Fruit fly (Drosophila melanogaster) whole organism, embryonic: ENCODE data around the gene UbcE2H.

ENCODE experiments used
- B-H2 ChIP-seq: fragments of 200-800 bp; sonication (Bioruptor generic); optimal IDR thresholded peaks from 2 replicates; lab custom pipeline; 2018; ENCODE audit warnings: missing biosample characterization, mild to moderate bottlenecking, missing genetic modification characterization
- CG10147 ChIP-seq: fragments of 200-800 bp; sonication (Bioruptor generic); optimal IDR thresholded peaks from 2 replicates; lab custom pipeline; 2019; ENCODE audit warnings: missing biosample characterization, mild to moderate bottlenecking, missing genetic modification characterization, moderate library complexity
- CG10366 ChIP-seq: fragments of 200-800 bp; sonication (Bioruptor generic); IDR thresholded peaks from 2 replicates; pipeline ENCODE4 v1.3.6; 2022; ENCODE audit warnings: missing biosample characterization, missing genetic modification characterization
- CG12236 ChIP-seq: fragments of 200-800 bp; sonication (Bioruptor generic); optimal IDR thresholded peaks from 2 replicates; lab custom pipeline; 2016; ENCODE audit warnings: missing biosample characterization, missing genetic modification characterization
- CG13424 ChIP-seq: fragments of 200-800 bp; sonication (Bioruptor generic); optimal IDR thresholded peaks from 2 replicates; lab custom pipeline; 2019; ENCODE audit warnings: missing biosample characterization, mild to moderate bottlenecking, missing genetic modification characterization, moderate library complexity
- CG13894 ChIP-seq: fragments of 200-800 bp; sonication (Bioruptor generic); optimal IDR thresholded peaks from 3 replicates; lab custom pipeline; 2018; ENCODE audit warnings: missing biosample characterization, mild to moderate bottlenecking, missing genetic modification characterization, moderate library complexity
- CG15011 ChIP-seq: fragments of 200-800 bp; sonication (Bioruptor generic); optimal IDR thresholded peaks from 3 replicates; lab custom pipeline; 2018; ENCODE audit warnings: missing biosample characterization, mild to moderate bottlenecking, missing genetic modification characterization
- CG15601 ChIP-seq: fragments of 200-800 bp; sonication (Bioruptor generic); optimal IDR thresholded peaks from 3 replicates; lab custom pipeline; 2019; ENCODE audit warnings: missing biosample characterization, mild to moderate bottlenecking, missing genetic modification characterization, moderate library complexity
- CG1602 ChIP-seq: fragments of 200-800 bp; sonication (Bioruptor generic); optimal IDR thresholded peaks from 3 replicates; lab custom pipeline; 2016; ENCODE audit warnings: missing biosample characterization, missing genetic modification characterization
- CG17568 ChIP-seq: fragments of 200-800 bp; sonication (Bioruptor generic); optimal IDR thresholded peaks from 2 replicates; lab custom pipeline; 2018; ENCODE audit warnings: missing biosample characterization, mild to moderate bottlenecking, missing genetic modification characterization, moderate library complexity
- CG17612 ChIP-seq: fragments of 200-800 bp; sonication (Bioruptor generic); IDR thresholded peaks from 2 replicates; pipeline ENCODE4 v1.3.6; 2022; ENCODE audit warnings: missing biosample characterization, missing genetic modification characterization
- CG31388 ChIP-seq: fragments of 200-800 bp; sonication (Bioruptor generic); optimal IDR thresholded peaks from 2 replicates; lab custom pipeline; 2016; ENCODE audit warnings: missing biosample characterization, missing genetic modification characterization
- CG33213 ChIP-seq: fragments of 200-800 bp; sonication (Bioruptor generic); optimal IDR thresholded peaks from 3 replicates; lab custom pipeline; 2016; ENCODE audit warnings: missing biosample characterization, missing genetic modification characterization
- CG34422 ChIP-seq: fragments of 200-800 bp; sonication (Bioruptor generic); IDR thresholded peaks from 3 replicates; pipeline ENCODE4 v1.3.6; 2022; ENCODE audit warnings: missing biosample characterization, missing genetic modification characterization
- CG3847 ChIP-seq: fragments of 200-800 bp; sonication (Bioruptor generic); IDR thresholded peaks from 2 replicates; pipeline ENCODE4 v1.3.6; 2022; ENCODE audit warnings: missing biosample characterization, missing genetic modification characterization
- CG3995 ChIP-seq: fragments of 200-800 bp; sonication (Bioruptor generic); optimal IDR thresholded peaks from 3 replicates; lab custom pipeline; 2016; ENCODE audit warnings: missing biosample characterization, missing genetic modification characterization
- CG4328 ChIP-seq: fragments of 200-800 bp; sonication (Bioruptor generic); optimal IDR thresholded peaks from 3 replicates; lab custom pipeline; 2017; ENCODE audit warnings: missing biosample characterization, missing genetic modification reagents, missing genetic modification characterization
- CG6175 ChIP-seq: fragments of 200-800 bp; sonication (Bioruptor generic); IDR thresholded peaks from 3 replicates; pipeline ENCODE4 v1.3.6; 2022; ENCODE audit warnings: missing biosample characterization, missing genetic modification characterization
- CG6654 ChIP-seq: fragments of 200-800 bp; sonication (Bioruptor generic); optimal IDR thresholded peaks from 2 replicates; lab custom pipeline; 2017; ENCODE audit warnings: missing biosample characterization, mild to moderate bottlenecking, missing genetic modification characterization
- CG7372 ChIP-seq: fragments of 200-800 bp; sonication (Bioruptor generic); IDR thresholded peaks from 2 replicates; pipeline ENCODE4 v1.3.6; 2022; ENCODE audit warnings: missing biosample characterization, missing genetic modification characterization
- CG7786 ChIP-seq: fragments of 200-800 bp; sonication (Bioruptor generic); optimal IDR thresholded peaks from 2 replicates; lab custom pipeline; 2016; ENCODE audit warnings: missing biosample characterization, missing genetic modification characterization
- CG8765 ChIP-seq: fragments of 200-800 bp; sonication (Bioruptor generic); IDR thresholded peaks from 2 replicates; pipeline ENCODE4 v1.3.6; 2022; ENCODE audit warnings: missing biosample characterization, missing genetic modification characterization
- CTCF ChIP-seq: fragments of 200-800 bp; sonication (Bioruptor generic); optimal IDR thresholded peaks from 2 replicates; lab custom pipeline; 2017; ENCODE audit warnings: missing biosample characterization, mild to moderate bottlenecking, missing genetic modification characterization, moderate library complexity
- Dll ChIP-seq: fragments of 200-800 bp; sonication (Bioruptor generic); IDR thresholded peaks from 4 replicates; pipeline ENCODE4 v1.3.6; 2022; ENCODE audit warnings: missing biosample characterization, missing genetic modification characterization; ENCODE audit not compliant: partially characterized antibody
- Fer1 ChIP-seq: fragments of 200-800 bp; sonication (Bioruptor generic); optimal IDR thresholded peaks from 2 replicates; lab custom pipeline; 2017; ENCODE audit warnings: missing biosample characterization, mild to moderate bottlenecking, missing genetic modification characterization
- HmgD ChIP-seq: fragments of 200-800 bp; sonication (Bioruptor generic); optimal IDR thresholded peaks from 3 replicates; lab custom pipeline; 2016; ENCODE audit warnings: missing biosample characterization, missing genetic modification characterization
- Hr39 ChIP-seq: fragments of >200 bp; optimal IDR thresholded peaks from 2 replicates; lab custom pipeline; 2017
- Optix ChIP-seq: fragments of 200-800 bp; sonication (Bioruptor generic); IDR thresholded peaks from 3 replicates; pipeline ENCODE4 v1.3.6; 2022; ENCODE audit warnings: missing biosample characterization, missing genetic modification characterization
- Six4 ChIP-seq: fragments of 200-800 bp; sonication (Bioruptor generic); optimal IDR thresholded peaks from 2 replicates; lab custom pipeline; 2016; ENCODE audit warnings: missing biosample characterization, missing genetic modification characterization
- Sry-δ ChIP-seq: fragments of 200-800 bp; sonication (Bioruptor generic); optimal IDR thresholded peaks from 2 replicates; lab custom pipeline; 2016; ENCODE audit warnings: missing biosample characterization, missing genetic modification characterization
- Trl ChIP-seq, 3 experiments: fragments of >200 bp in 2 of 3; fragments of 200-800 bp in 1 of 3; sonication (Bioruptor generic) in 1 of 3; optimal IDR thresholded peaks; 2 replicates in 1 of 3; 3 replicates in 2 of 3; lab custom pipeline; 2016 to 2017; ENCODE audit warnings: missing biosample characterization in 1 of 3, missing genetic modification characterization in 1 of 3
- cas ChIP-seq: fragments of 200-800 bp; sonication (Bioruptor generic); IDR thresholded peaks from 2 replicates; pipeline ENCODE4 v1.3.6; 2022; ENCODE audit warnings: missing biosample characterization, missing genetic modification characterization
- dpn ChIP-seq, 2 experiments: fragments of 200-800 bp; sonication (Bioruptor generic); optimal IDR thresholded peaks; 3 replicates each; lab custom pipeline; 2016; ENCODE audit warnings: missing biosample characterization in 2 of 2, missing genetic modification characterization in 2 of 2
- emc ChIP-seq: fragments of 200-800 bp; sonication (Bioruptor generic); optimal IDR thresholded peaks from 2 replicates; lab custom pipeline; 2016; ENCODE audit warnings: missing biosample characterization, missing genetic modification characterization
- eyg ChIP-seq: fragments of 200-800 bp; sonication (Bioruptor generic); optimal IDR thresholded peaks from 3 replicates; lab custom pipeline; 2016; ENCODE audit warnings: missing biosample characterization, missing genetic modification characterization
- grn ChIP-seq: fragments of 200-800 bp; sonication (Bioruptor generic); optimal IDR thresholded peaks from 3 replicates; lab custom pipeline; 2017; ENCODE audit warnings: missing biosample characterization, missing genetic modification characterization
- gsb ChIP-seq: fragments of 200-800 bp; sonication (Bioruptor generic); IDR thresholded peaks from 2 replicates; pipeline ENCODE4 v1.3.6; 2022; ENCODE audit warnings: missing biosample characterization, missing genetic modification characterization
- gt ChIP-seq: fragments of 200-800 bp; sonication (Bioruptor generic); IDR thresholded peaks from 2 replicates; pipeline ENCODE4 v1.3.6; 2022; ENCODE audit warnings: missing biosample characterization, missing genetic modification characterization
- knrl ChIP-seq: fragments of 200-800 bp; sonication (Bioruptor generic); IDR thresholded peaks from 3 replicates; pipeline ENCODE4 v1.3.6; 2022; ENCODE audit warnings: missing biosample characterization, missing genetic modification characterization; ENCODE audit not compliant: partially characterized antibody
- lbe ChIP-seq: fragments of 200-800 bp; sonication (Bioruptor generic); optimal IDR thresholded peaks from 2 replicates; lab custom pipeline; 2016; ENCODE audit warnings: missing biosample characterization, mild to moderate bottlenecking, missing genetic modification characterization
- lola ChIP-seq, 3 experiments: fragments of >200 bp in 2 of 3; fragments of 200-800 bp in 1 of 3; sonication (Bioruptor generic) in 1 of 3; optimal IDR thresholded peaks; 2 replicates each; lab custom pipeline; 2017 to 2019; ENCODE audit warnings: missing biosample characterization in 3 of 3, missing genetic modification characterization in 3 of 3, mild to moderate bottlenecking in 1 of 3, moderate library complexity in 1 of 3
- nerfin-2 ChIP-seq: fragments of 200-800 bp; sonication (Bioruptor generic); IDR thresholded peaks from 2 replicates; pipeline ENCODE4 v1.3.6; 2022; ENCODE audit warnings: missing biosample characterization, missing genetic modification characterization; ENCODE audit not compliant: partially characterized antibody
- pnt ChIP-seq: fragments of 200-800 bp; sonication (Bioruptor generic); optimal IDR thresholded peaks from 3 replicates; lab custom pipeline; 2016; ENCODE audit warnings: missing biosample characterization, missing genetic modification characterization
- psq ChIP-seq: fragments of 200-800 bp; sonication (Bioruptor generic); optimal IDR thresholded peaks from 2 replicates; lab custom pipeline; 2017; ENCODE audit warnings: missing biosample characterization, missing genetic modification characterization
- pzg ChIP-seq: fragments of 200-800 bp; sonication (Bioruptor generic); optimal IDR thresholded peaks from 3 replicates; lab custom pipeline; 2018; ENCODE audit warnings: missing biosample characterization, mild to moderate bottlenecking, missing genetic modification characterization, moderate library complexity
- run ChIP-seq: fragments of 200-800 bp; sonication (Bioruptor generic); optimal IDR thresholded peaks from 3 replicates; lab custom pipeline; 2018; ENCODE audit warnings: missing biosample characterization, mild to moderate bottlenecking, missing genetic modification characterization
- sens ChIP-seq: fragments of 200-800 bp; sonication (Bioruptor generic); peaks from one replicate; lab custom pipeline; 2016; ENCODE audit warnings: missing biosample characterization, missing genetic modification characterization
- so ChIP-seq: fragments of 200-800 bp; sonication (Bioruptor generic); IDR thresholded peaks from 3 replicates; pipeline ENCODE4 v1.3.6; 2022; ENCODE audit warnings: missing biosample characterization, missing genetic modification characterization
- sob ChIP-seq: fragments of 200-800 bp; sonication (Bioruptor generic); IDR thresholded peaks from 2 replicates; pipeline ENCODE4 v1.3.6; 2022; ENCODE audit warnings: missing biosample characterization, missing genetic modification characterization
- tll ChIP-seq, 2 experiments: fragments of 200-800 bp in 1 of 2; fragments of >200 bp in 1 of 2; sonication (Bioruptor generic) in 1 of 2; optimal IDR thresholded peaks; 2 replicates each; lab custom pipeline; 2017 to 2019; ENCODE audit warnings: missing biosample characterization in 2 of 2, missing genetic modification characterization in 2 of 2, mild to moderate bottlenecking in 1 of 2, moderate library complexity in 1 of 2
- toy ChIP-seq: fragments of 200-800 bp; sonication (Bioruptor generic); IDR thresholded peaks from 2 replicates; pipeline ENCODE4 v1.3.6; 2022; ENCODE audit warnings: missing biosample characterization, missing genetic modification characterization

Gene UbcE2H

DNA sequence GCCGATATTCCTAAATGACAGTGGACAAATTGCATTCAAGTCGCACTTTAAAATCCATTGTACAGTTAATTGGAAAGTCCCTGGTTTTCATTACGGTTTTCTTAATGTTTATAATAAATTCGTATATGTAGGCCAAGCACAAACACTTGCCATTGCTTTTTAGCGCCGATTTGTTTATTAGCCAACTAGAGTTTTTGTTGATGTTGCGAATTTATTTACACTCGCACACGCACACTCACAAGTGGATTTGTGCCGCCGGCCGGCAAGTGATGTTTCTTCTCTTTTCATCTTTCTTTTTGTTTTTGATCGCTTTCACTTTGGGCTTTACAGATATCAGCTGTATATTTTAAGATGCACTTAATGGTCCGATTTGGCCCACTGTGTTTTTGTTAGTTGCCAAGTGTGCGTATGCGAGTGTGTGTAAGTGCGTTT is 36.5 kb downstream of the UbcE2H start (continued):
- peak; percentile 70 for TF ChIP-seq CG15011 (GFP tag; lab: Kevin White, UChicago)
- TF ChIP-seq B-H2 (GFP tag; lab: Kevin White, UChicago): no peak
- peak; percentile 64 for TF ChIP-seq Fer1 (GFP tag; lab: Kevin White, UChicago)
- peak; percentile 70 for TF ChIP-seq CG7786 (GFP tag; lab: Kevin White, UChicago)
- 0 out of 2 replicates have a peak, but pooled peaks have one; percentile 38 for TF ChIP-seq gsb (GFP tag; lab: Robert Waterston, UW)
- TF ChIP-seq Six4: peak; percentile 59
- 0 out of 2 replicates have a peak, but pooled peaks have one; percentile 35 for TF ChIP-seq cas (GFP tag; lab: Robert Waterston, UW)
- TF ChIP-seq so (GFP tag; lab: Robert Waterston, UW): peak; percentile 13; the same call in 1 of the 3 replicates
- TF ChIP-seq CTCF: no peak
- TF ChIP-seq sens: peak; percentile 93
- peak; percentile 77 for TF ChIP-seq CG6654 (GFP tag; lab: Kevin White, UChicago)
- TF ChIP-seq CG6175 (GFP tag; lab: Robert Waterston, UW): 0 out of 3 replicates have a peak, but pooled peaks have one; percentile 41
- peak; percentile 65 for TF ChIP-seq CG12236
- no peak for TF ChIP-seq toy
- TF ChIP-seq nerfin-2: no peak
- TF ChIP-seq CG3995 (GFP tag; lab: Kevin White, UChicago): peak; percentile 9
- peak; percentile 63 to 88 for TF ChIP-seq dpn (GFP tag; optimal IDR thresholded peaks at IDR 0.05; lab: Kevin White, UChicago)
- peak; percentile 37 for TF ChIP-seq CG17568 (GFP tag; lab: Kevin White, UChicago)
- no peak for TF ChIP-seq pzg (GFP tag; lab: Kevin White, UChicago)
- peak; percentile 22; the same call in 1 of the 2 replicates for TF ChIP-seq CG10366 (GFP tag; lab: Robert Waterston, UW)
- TF ChIP-seq CG34422 (GFP tag; lab: Robert Waterston, UW): peak; percentile 61; the same call in 2 of the 3 replicates
- no peak for TF ChIP-seq Hr39
- TF ChIP-seq CG31388: no peak
- peak; percentile 59 for TF ChIP-seq HmgD (GFP tag; lab: Kevin White, UChicago)
- no peak for TF ChIP-seq Trl (optimal IDR thresholded peaks at IDR 0.05; lab: Kevin White, UChicago)
- peak; percentile 70 for TF ChIP-seq Trl (GFP tag; optimal IDR thresholded peaks at IDR 0.05; lab: Kevin White, UChicago)
- TF ChIP-seq Sry-δ (GFP tag; lab: Kevin White, UChicago): no peak
- TF ChIP-seq tll (GFP tag; optimal IDR thresholded peaks at IDR 0.05; lab: Kevin White, UChicago): no peak
- no peak for TF ChIP-seq lbe (GFP tag; lab: Kevin White, UChicago)
- TF ChIP-seq gt (GFP tag; lab: Robert Waterston, UW): no peak
- TF ChIP-seq CG13894 (tag; lab: Kevin White, UChicago): peak; percentile 4
- peak; percentile 76 for TF ChIP-seq CG4328 (GFP tag; lab: Kevin White, UChicago)
- TF ChIP-seq Optix (GFP tag; lab: Robert Waterston, UW): peak; percentile 31; the same call in 1 of the 3 replicates
- TF ChIP-seq CG15601 (tag; lab: Kevin White, UChicago): peak; percentile 43
- no peak for TF ChIP-seq Dll (GFP tag; lab: Robert Waterston, UW)
- peak; percentile 53 for TF ChIP-seq sob
- peak; percentile 25; the same call in 1 of the 2 replicates for TF ChIP-seq CG3847 (GFP tag; lab: Robert Waterston, UW)
- peak; percentile 53 for TF ChIP-seq emc
- peak; percentile 52 for TF ChIP-seq eyg (GFP tag; lab: Kevin White, UChicago)
- peak; percentile 55 for TF ChIP-seq CG10147 (GFP tag; lab: Kevin White, UChicago)
- TF ChIP-seq CG1602 (GFP tag; lab: Kevin White, UChicago): peak; percentile 54
- no peak for TF ChIP-seq CG17612
- no peak for TF ChIP-seq CG33213 (GFP tag; lab: Kevin White, UChicago)
- TF ChIP-seq lola (GFP tag; optimal IDR thresholded peaks at IDR 0.05; lab: Kevin White, UChicago): peak in 1 of 3 experiments; percentile 76
- TF ChIP-seq psq (GFP tag; lab: Kevin White, UChicago): peak; percentile 32
- TF ChIP-seq CG13424 (tag; lab: Kevin White, UChicago): peak; percentile 81
- peak; percentile 71 for TF ChIP-seq pnt
- TF ChIP-seq CG8765 (GFP tag; lab: Robert Waterston, UW): no peak
- TF ChIP-seq CG7372 (GFP tag; lab: Robert Waterston, UW): peak; percentile 32
- TF ChIP-seq knrl (GFP tag; lab: Robert Waterston, UW): no peak
- TF ChIP-seq grn (GFP tag; lab: Kevin White, UChicago): no peak
- TF ChIP-seq run (tag; lab: Kevin White, UChicago): no peak
